Fruit fly (Drosophila melanogaster): ENCODE results near the gene Blimp-1.

DNA sequence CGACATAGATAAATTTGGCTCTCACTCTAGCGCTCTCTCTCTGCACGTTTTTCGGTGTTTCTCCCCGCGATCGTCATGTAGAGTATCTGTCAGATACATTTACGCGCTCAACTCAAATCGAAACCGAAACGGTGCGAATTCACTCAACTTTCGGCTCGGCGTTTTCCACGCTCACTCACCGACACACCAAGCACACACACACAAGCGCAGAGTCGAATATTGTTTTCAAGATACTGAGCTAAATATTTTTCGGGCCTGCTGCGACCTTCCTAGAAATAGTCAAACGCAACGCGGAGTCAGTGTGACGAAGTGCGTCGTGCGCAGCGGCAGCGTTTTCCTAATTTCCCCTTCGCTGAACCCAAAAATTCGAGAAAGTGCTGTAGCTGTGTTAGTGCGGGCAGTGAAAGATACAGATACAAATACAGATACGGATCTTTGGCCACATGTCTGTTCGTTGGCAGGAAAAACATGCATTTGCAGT is 23.7 kb downstream of the Blimp-1 start, which contains the start of gene lin-28:
- TF ChIP-seq CTCF (optimal IDR thresholded peaks at IDR 0.05) (no peak), CG8478 (optimal IDR thresholded peaks at IDR 0.05) (no peak)
